Worm (Caenorhabditis elegans): ENCODE data around the gene klc-1.

- no peak for TF ChIP-seq ztf-29 (GFP tag; IDR thresholded peaks at IDR 0.05)
- 0 out of 2 replicates have a peak, but pooled peaks have one; percentile 41 for TF ChIP-seq ztf-23 (GFP tag; IDR thresholded peaks at IDR 0.05)
- TF ChIP-seq T22C8.4 (GFP tag; IDR thresholded peaks at IDR 0.05) = no peak
- no peak for TF ChIP-seq cog-1 (tag; optimal IDR thresholded peaks at IDR 0.05)
Observed at ce11 chrIV:11119972-11120562, 36.5 kb downstream of the klc-1 start.

Data from whole organism, midembryonic.